Fruit fly (Drosophila melanogaster): ENCODE results near the gene papi.
A peak's percentile ranks its signal among the peaks of the same experiment; 100 is the strongest.

- TF ChIP-seq Dfd (GFP tag; optimal IDR thresholded peaks at IDR 0.05) (no peak), OdsH (GFP tag; optimal IDR thresholded peaks at IDR 0.05) (peak; percentile 5), Vsx2 (GFP tag; optimal IDR thresholded peaks at IDR 0.05; ENCODE audit: partially characterized antibody) (no peak), h (GFP tag; optimal IDR thresholded peaks at IDR 0.05) (peak; percentile 20), usp (GFP tag; optimal IDR thresholded peaks at IDR 0.05) (no peak), dsf (GFP tag; optimal IDR thresholded peaks at IDR 0.05; ENCODE audit: borderline replicate concordance) (no peak)
Measured at dm6 chr2L:2181971-2182643, 38.4 kb upstream of the papi start.
